Worm (Caenorhabditis elegans) whole organism, early embryonic: ENCODE data around the gene K11H3.8.

Experiments
- B0310.2 ChIP-seq: sonication (generic microtip); optimal IDR thresholded peaks from 2 replicates; lab custom pipeline; 2016; ENCODE audit warnings: mild to moderate bottlenecking, missing genetic modification characterization, missing compliant biosample characterization
- F13C5.2 ChIP-seq: sonication (generic microtip); optimal IDR thresholded peaks from 2 replicates; lab custom pipeline; 2017; ENCODE audit warnings: mild to moderate bottlenecking, missing genetic modification characterization, inconsistent platforms, missing compliant biosample characterization
- aly-1 ChIP-seq: sonication (generic microtip); optimal IDR thresholded peaks from 2 replicates; lab custom pipeline; 2016; ENCODE audit warnings: missing genetic modification characterization, missing compliant biosample characterization
- ama-1 ChIP-seq: fragments of 150-350 bp; optimal IDR thresholded peaks from 2 replicates; lab custom pipeline; 2014
- ceh-13 ChIP-seq: fragments of 200-800 bp; sonication (Bioruptor generic); optimal IDR thresholded peaks from 2 replicates; lab custom pipeline; 2018; ENCODE audit warnings: mild to moderate bottlenecking, missing genetic modification characterization, missing compliant biosample characterization
- ceh-36 ChIP-seq: sonication (generic microtip); optimal IDR thresholded peaks from 2 replicates; lab custom pipeline; 2016; ENCODE audit warnings: missing genetic modification characterization, inconsistent platforms, missing compliant biosample characterization
- ets-7 ChIP-seq: sonication (generic microtip); optimal IDR thresholded peaks from 2 replicates; lab custom pipeline; 2016; ENCODE audit warnings: missing genotype, missing genetic modification characterization, missing compliant biosample characterization
- flt-1 ChIP-seq: fragments of 200-800 bp; sonication (Bioruptor generic); IDR thresholded peaks from 2 replicates; pipeline ENCODE4 v1.3.6; 2022; ENCODE audit warnings: missing genetic modification characterization, missing compliant biosample characterization
- hmbx-1 ChIP-seq: sonication (generic microtip); optimal IDR thresholded peaks from 2 replicates; lab custom pipeline; 2016; ENCODE audit warnings: mild to moderate bottlenecking, missing genetic modification characterization, missing compliant biosample characterization
- hmg-4 ChIP-seq: fragments of 200-800 bp; sonication (Bioruptor generic); optimal IDR thresholded peaks from 2 replicates; lab custom pipeline; 2018; ENCODE audit warnings: mild to moderate bottlenecking, missing genetic modification characterization, missing compliant biosample characterization
- hnd-1 ChIP-seq: sonication (generic microtip); optimal IDR thresholded peaks from 2 replicates; lab custom pipeline; 2016; ENCODE audit warnings: missing genetic modification characterization, missing compliant biosample characterization
- pes-1 ChIP-seq: fragments of 200-800 bp; sonication (Bioruptor generic); IDR thresholded peaks from 2 replicates; pipeline ENCODE4 v1.3.6; 2022; ENCODE audit warnings: missing genetic modification reagents, missing genetic modification characterization, missing compliant biosample characterization
- scrt-1 ChIP-seq: fragments of 200-800 bp; sonication (Bioruptor generic); IDR thresholded peaks from 2 replicates; pipeline ENCODE4 v1.3.6; 2022; ENCODE audit warnings: missing genetic modification characterization, missing compliant biosample characterization
- sea-1 ChIP-seq: fragments of 200-800 bp; sonication (Bioruptor generic); conservative IDR thresholded peaks from 2 replicates; pipeline ENCODE4 v1.3.6; 2022; ENCODE audit warnings: missing genetic modification characterization, missing compliant biosample characterization
- tbx-11 ChIP-seq: fragments of 200-800 bp; sonication (Bioruptor generic); IDR thresholded peaks from 2 replicates; pipeline ENCODE4 v1.3.6; 2022; ENCODE audit warnings: missing genetic modification characterization, missing compliant biosample characterization
- tbx-37 ChIP-seq: fragments of 200-800 bp; sonication (Bioruptor generic); conservative IDR thresholded peaks from 2 replicates; pipeline ENCODE4 v1.3.6; 2022; ENCODE audit warnings: missing genetic modification reagents, missing genetic modification characterization, missing compliant biosample characterization
- tra-4 ChIP-seq: sonication (generic microtip); optimal IDR thresholded peaks from 2 replicates; lab custom pipeline; 2017; ENCODE audit warnings: missing genetic modification characterization, missing compliant biosample characterization

K11H3.8 gene

ce11 chrIII:9871032-9871431 is 36.0 kb downstream of the K11H3.8 start, which contains the start of gene ZK757.1:
Gene ZK757.1, minus strand, starts transcription at chrIII:9871132.
- TF ChIP-seq aly-1 (tag; lab: Kevin White, UChicago) (no peak), hmbx-1 (no peak), hmg-4 (GFP tag; lab: Kevin White, UChicago) (no peak), flt-1 (GFP tag; lab: Robert Waterston, UW) (no peak), F13C5.2 (tag; lab: Kevin White, UChicago) (no peak), ceh-13 (GFP tag; lab: Kevin White, UChicago) (no peak), sea-1 (GFP tag; lab: Robert Waterston, UW) (no peak), B0310.2 (tag; lab: Kevin White, UChicago) (no peak), pes-1 (GFP tag; lab: Robert Waterston, UW) (no peak), hnd-1 (tag; lab: Kevin White, UChicago) (no peak), ama-1 (lab: Kevin White, UChicago) (no peak), tbx-11 (GFP tag; lab: Robert Waterston, UW) (no peak), ceh-36 (no peak), tra-4 (no peak), tbx-37 (no peak), scrt-1 (GFP tag; lab: Robert Waterston, UW) (no peak), ets-7 (no peak)

- TF ChIP-seq hmg-4 (GFP tag; lab: Kevin White, UChicago) (no peak), sea-1 (GFP tag; lab: Robert Waterston, UW) (no peak), tbx-11 (GFP tag; lab: Robert Waterston, UW) (no peak), F13C5.2 (tag; lab: Kevin White, UChicago) (no peak), ama-1 (lab: Kevin White, UChicago) (no peak), scrt-1 (GFP tag; lab: Robert Waterston, UW) (no peak)
Measured at ce11 chrIII:9874515-9874914, 39.5 kb downstream of the K11H3.8 start.

ce11 chrIII:9876951-9877350 is 42.0 kb downstream of the K11H3.8 start, which contains the start of gene ZK757.10:
Gene ZK757.10, plus strand, starts transcription at chrIII:9877251.
- TF ChIP-seq tra-4, result no peak
- TF ChIP-seq tbx-37, result no peak
- TF ChIP-seq scrt-1 (GFP tag; lab: Robert Waterston, UW), result no peak
- TF ChIP-seq F13C5.2 (tag; lab: Kevin White, UChicago), result no peak
- no peak for TF ChIP-seq ceh-13 (GFP tag; lab: Kevin White, UChicago)
- TF ChIP-seq ceh-36, result no peak
- no peak for TF ChIP-seq hnd-1 (tag; lab: Kevin White, UChicago)
- no peak for TF ChIP-seq ama-1 (lab: Kevin White, UChicago)
- TF ChIP-seq ets-7, result no peak
- TF ChIP-seq pes-1 (GFP tag; lab: Robert Waterston, UW), result no peak
- TF ChIP-seq B0310.2 (tag; lab: Kevin White, UChicago), result no peak
- no peak for TF ChIP-seq sea-1 (GFP tag; lab: Robert Waterston, UW)
- no peak for TF ChIP-seq hmg-4 (GFP tag; lab: Kevin White, UChicago)
- TF ChIP-seq flt-1 (GFP tag; lab: Robert Waterston, UW), result no peak
- TF ChIP-seq tbx-11 (GFP tag; lab: Robert Waterston, UW), result no peak
- TF ChIP-seq aly-1 (tag; lab: Kevin White, UChicago), result no peak
- TF ChIP-seq hmbx-1, result no peak

ce11 chrIII:9878828-9879227 is 43.8 kb downstream of the K11H3.8 start, which contains the start of gene ZK757.2:
Gene ZK757.2, minus strand, starts transcription at chrIII:9878928.
- TF ChIP-seq sea-1 (GFP tag; lab: Robert Waterston, UW), result no peak
- no peak for TF ChIP-seq tra-4
- no peak for TF ChIP-seq scrt-1 (GFP tag; lab: Robert Waterston, UW)
- no peak for TF ChIP-seq B0310.2 (tag; lab: Kevin White, UChicago)
- no peak for TF ChIP-seq hmg-4 (GFP tag; lab: Kevin White, UChicago)
- TF ChIP-seq ama-1 (lab: Kevin White, UChicago), result no peak
- TF ChIP-seq F13C5.2 (tag; lab: Kevin White, UChicago), result no peak
- no peak for TF ChIP-seq aly-1 (tag; lab: Kevin White, UChicago)
- no peak for TF ChIP-seq tbx-11 (GFP tag; lab: Robert Waterston, UW)
- TF ChIP-seq ets-7, result no peak
- TF ChIP-seq ceh-36, result no peak
- TF ChIP-seq flt-1 (GFP tag; lab: Robert Waterston, UW), result no peak

- TF ChIP-seq sea-1 (GFP tag; lab: Robert Waterston, UW), result no peak
- TF ChIP-seq hnd-1 (tag; lab: Kevin White, UChicago), result no peak
- no peak for TF ChIP-seq hmbx-1
- no peak for TF ChIP-seq hmg-4 (GFP tag; lab: Kevin White, UChicago)
- no peak for TF ChIP-seq F13C5.2 (tag; lab: Kevin White, UChicago)
- no peak for TF ChIP-seq flt-1 (GFP tag; lab: Robert Waterston, UW)
- no peak for TF ChIP-seq ceh-36
- no peak for TF ChIP-seq tbx-37
- no peak for TF ChIP-seq B0310.2 (tag; lab: Kevin White, UChicago)
- TF ChIP-seq pes-1 (GFP tag; lab: Robert Waterston, UW), result no peak
- no peak for TF ChIP-seq tra-4
- no peak for TF ChIP-seq scrt-1 (GFP tag; lab: Robert Waterston, UW)
- TF ChIP-seq ama-1 (lab: Kevin White, UChicago), result no peak
- TF ChIP-seq tbx-11 (GFP tag; lab: Robert Waterston, UW), result no peak
- TF ChIP-seq aly-1 (tag; lab: Kevin White, UChicago), result no peak
- TF ChIP-seq ets-7, result no peak
Measured at ce11 chrIII:9885609-9886008, 50.6 kb downstream of the K11H3.8 start.

ce11 chrIII:9886323-9886722 is 51.3 kb downstream of the K11H3.8 start:
- TF ChIP-seq hnd-1 (tag; lab: Kevin White, UChicago), result no peak
- no peak for TF ChIP-seq pes-1 (GFP tag; lab: Robert Waterston, UW)
- TF ChIP-seq F13C5.2 (tag; lab: Kevin White, UChicago), result no peak
- no peak for TF ChIP-seq ama-1 (lab: Kevin White, UChicago)
- no peak for TF ChIP-seq aly-1 (tag; lab: Kevin White, UChicago)
- TF ChIP-seq B0310.2 (tag; lab: Kevin White, UChicago), result no peak
- no peak for TF ChIP-seq sea-1 (GFP tag; lab: Robert Waterston, UW)
